Worm (Caenorhabditis elegans): Measurements from ENCODE around the gene mdf-2.

The mdf-2 gene

ce11 chrIV:2639666-2640273 lies 1.2 kb downstream of the mdf-2 start (continued):
- peak; percentile 10 for TF ChIP-seq unc-130 (GFP tag; optimal IDR thresholded peaks at IDR 0.05)
- TF ChIP-seq dpl-1 (GFP tag; optimal IDR thresholded peaks at IDR 0.05) = peak; percentile 47
- TF ChIP-seq fkh-10 (GFP tag; optimal IDR thresholded peaks at IDR 0.05) = no peak
- peak; percentile 96 for TF ChIP-seq dmd-8 (GFP tag; IDR thresholded peaks at IDR 0.05)
- no peak for TF ChIP-seq ces-1 (GFP tag; optimal IDR thresholded peaks at IDR 0.05)
- TF ChIP-seq F37D6.2 (tag; optimal IDR thresholded peaks at IDR 0.05) = peak; percentile 40
- TF ChIP-seq ceh-82 (tag; optimal IDR thresholded peaks at IDR 0.05) = no peak
- TF ChIP-seq lsy-2 (tag; optimal IDR thresholded peaks at IDR 0.05) = peak in 1 of 2 experiments; percentile 43
- TF ChIP-seq Y75B8A.6 (GFP tag; IDR thresholded peaks at IDR 0.05) = no peak; the same call in 1 of the 2 replicates
- peak; percentile 82 to 84; a peak in 2 of 4 replicates for TF ChIP-seq madf-5 (GFP tag; IDR thresholded peaks at IDR 0.05)
- TF ChIP-seq ceh-62 (tag; optimal IDR thresholded peaks at IDR 0.05) = no peak
- peak; percentile 97 for TF ChIP-seq egl-43 (GFP tag; IDR thresholded peaks at IDR 0.05)
- TF ChIP-seq spr-3 (GFP tag; optimal IDR thresholded peaks at IDR 0.05) = peak; percentile 76
- TF ChIP-seq ceh-20 (GFP tag; IDR thresholded peaks at IDR 0.05) = peak; percentile 66
- TF ChIP-seq nhr-10 (tag; optimal IDR thresholded peaks at IDR 0.05) = no peak
- TF ChIP-seq mes-2 (tag; optimal IDR thresholded peaks at IDR 0.05; ENCODE audit: poor library complexity, severe bottlenecking) = peak; percentile 66
- TF ChIP-seq nhr-111 (GFP tag; optimal IDR thresholded peaks at IDR 0.05) = no peak
- TF ChIP-seq dve-1 (tag; optimal IDR thresholded peaks at IDR 0.05; ENCODE audit: insufficient read depth) = peak; percentile 13
- peak; percentile 57; the same call in 1 of the 2 replicates for TF ChIP-seq nhr-42 (GFP tag; IDR thresholded peaks at IDR 0.05)
- peak; percentile 92 for TF ChIP-seq F26F4.8 (GFP tag; conservative IDR thresholded peaks at IDR 0.05)
- TF ChIP-seq aha-1 (tag) = peak; percentile 18
- TF ChIP-seq Y105C5A.15 (GFP tag; IDR thresholded peaks at IDR 0.05) = peak; percentile 91
- no peak for TF ChIP-seq duxl-1 (tag; optimal IDR thresholded peaks at IDR 0.05; ENCODE audit: poor library complexity)
- peak; percentile 87 for TF ChIP-seq hmg-1.1 (GFP tag; IDR thresholded peaks at IDR 0.05)
- TF ChIP-seq lir-3 (tag; optimal IDR thresholded peaks at IDR 0.05) = no peak
- TF ChIP-seq lin-38 (GFP tag; IDR thresholded peaks at IDR 0.05) = peak; percentile 83
- peak; percentile 35 for TF ChIP-seq hlh-11 (tag; optimal IDR thresholded peaks at IDR 0.05)
- no peak for TF ChIP-seq lin-13 (GFP tag; optimal IDR thresholded peaks at IDR 0.05)

DNA sequence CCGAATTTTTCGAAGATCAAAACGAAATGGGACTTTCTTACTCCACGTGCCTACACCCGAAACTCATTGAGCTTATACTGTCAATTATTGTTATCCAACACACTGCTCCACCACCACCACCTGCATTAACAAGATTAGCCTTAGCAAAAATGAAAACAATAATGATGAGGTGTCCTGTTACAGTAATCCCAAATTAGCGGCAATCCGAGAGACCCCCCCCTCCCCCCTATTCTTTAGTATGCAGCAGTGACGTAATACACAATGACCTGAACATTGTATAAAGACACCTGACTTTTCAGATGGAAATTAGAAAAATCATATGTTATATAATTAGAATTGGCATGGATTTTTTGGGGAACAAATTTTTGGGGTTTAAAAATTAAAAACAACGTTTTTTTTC lies 5.9 kb downstream of the mdf-2 start:
- TF ChIP-seq snpc-1.2 (GFP tag; IDR thresholded peaks at IDR 0.05) = no peak
- TF ChIP-seq lin-15B (tag; optimal IDR thresholded peaks at IDR 0.05) = no peak
- TF ChIP-seq cey-2 (tag; optimal IDR thresholded peaks at IDR 0.05; ENCODE audit: borderline replicate concordance, insufficient read depth) = no peak
- no peak for TF ChIP-seq fos-1 (tag; optimal IDR thresholded peaks at IDR 0.05)
- TF ChIP-seq tag-97 (GFP tag; IDR thresholded peaks at IDR 0.05) = no peak
- TF ChIP-seq T26A8.4 (GFP tag; IDR thresholded peaks at IDR 0.05) = no peak
- no peak for TF ChIP-seq D1046.2 (GFP tag; IDR thresholded peaks at IDR 0.05)
- no peak for TF ChIP-seq unc-130 (GFP tag; optimal IDR thresholded peaks at IDR 0.05)
- no peak for TF ChIP-seq lin-1 (GFP tag; IDR thresholded peaks at IDR 0.05)
- TF ChIP-seq zip-2 (tag; optimal IDR thresholded peaks at IDR 0.05) = no peak

- TF ChIP-seq zag-1 (tag; optimal IDR thresholded peaks at IDR 0.05) (no peak), unc-62 (GFP tag; optimal IDR thresholded peaks at IDR 0.05 in 1 of 2) (peak in 1 of 2 experiments; percentile 82), unc-62 (tag; optimal IDR thresholded peaks at IDR 0.05) (no peak)
These were observed 10.8 kb downstream of the mdf-2 start for ce11 chrIV:2630145-2630544.
